Worm (Caenorhabditis elegans) whole organism, L4 larva: ENCODE measurements around the gene K01A6.8.
A peak's percentile ranks its signal among the peaks of the same experiment; 100 is the strongest.

Experiments used
- F10B5.3 ChIP-seq: sonication (generic microtip); optimal IDR thresholded peaks from 2 replicates; lab custom pipeline; 2016; ENCODE audit warnings: mild to moderate bottlenecking, missing genetic modification characterization, missing compliant biosample characterization
- F37D6.2 ChIP-seq: sonication (generic microtip); optimal IDR thresholded peaks from 2 replicates; lab custom pipeline; 2016; ENCODE audit warnings: mild to moderate bottlenecking, missing genetic modification characterization, missing compliant biosample characterization
- R02D3.7 ChIP-seq: fragments of 150-350 bp; sonication (generic microtip); optimal IDR thresholded peaks from 3 replicates; lab custom pipeline; 2014; ENCODE audit warnings: missing biosample characterization, missing genetic modification characterization
- T20F7.1 ChIP-seq: fragments of 200-800 bp; sonication (Bioruptor generic); optimal IDR thresholded peaks from 2 replicates; lab custom pipeline; 2018; ENCODE audit warnings: mild to moderate bottlenecking, missing genetic modification characterization, missing compliant biosample characterization
- T26A8.4 ChIP-seq: fragments of 200-800 bp; sonication (Bioruptor generic); IDR thresholded peaks from 2 replicates; pipeline ENCODE4 v1.3.6; 2022; ENCODE audit warnings: missing genetic modification characterization, missing compliant biosample characterization
- aha-1 ChIP-seq: fragments of 150-350 bp; peaks from one replicate; lab custom pipeline; 2014; ENCODE audit warnings: missing biosample characterization, missing genetic modification characterization
- arid-1 ChIP-seq: fragments of 200-800 bp; sonication (Bioruptor generic); conservative IDR thresholded peaks from 2 replicates; pipeline ENCODE4 v1.3.6; 2022; ENCODE audit warnings: missing genetic modification reagents, missing genetic modification characterization, missing compliant biosample characterization
- ceh-20 ChIP-seq: fragments of 200-800 bp; sonication (Bioruptor generic); IDR thresholded peaks from 2 replicates; pipeline ENCODE4 v1.3.6; 2022; ENCODE audit warnings: missing genetic modification reagents, missing genetic modification characterization, missing compliant biosample characterization
- ceh-44 ChIP-seq: fragments of 200-800 bp; sonication (Bioruptor generic); IDR thresholded peaks from 2 replicates; pipeline ENCODE4 v1.3.6; 2022; ENCODE audit warnings: missing genetic modification reagents, missing genetic modification characterization, missing compliant biosample characterization
- ceh-62 ChIP-seq: sonication (generic microtip); optimal IDR thresholded peaks from 2 replicates; lab custom pipeline; 2017; ENCODE audit warnings: missing biosample characterization, missing genetic modification characterization
- cey-2 ChIP-seq: sonication (generic microtip); optimal IDR thresholded peaks from 3 replicates; lab custom pipeline; 2017; ENCODE audit warnings: missing genetic modification characterization, mild to moderate bottlenecking, missing compliant biosample characterization, antibody characterized with exemption, borderline replicate concordance; ENCODE audit not compliant: insufficient read depth
- ctbp-1 ChIP-seq: fragments of 200-800 bp; sonication (Bioruptor generic); IDR thresholded peaks from 2 replicates; pipeline ENCODE4 v1.3.6; 2022; ENCODE audit warnings: missing genetic modification reagents, missing genetic modification characterization, missing compliant biosample characterization
- daf-12 ChIP-seq: fragments of 150-350 bp; optimal IDR thresholded peaks from 2 replicates; lab custom pipeline; 2014; ENCODE audit warnings: missing biosample characterization, missing genetic modification reagents, missing genetic modification characterization
- daf-16 ChIP-seq, 3 experiments: sonication (generic microtip); optimal IDR thresholded peaks; 2 replicates each; lab custom pipeline; 2016 to 2017; ENCODE audit warnings: missing genetic modification characterization in 3 of 3, missing genetic modification reagents in 3 of 3, mild to moderate bottlenecking in 2 of 3, missing compliant biosample characterization in 2 of 3, missing biosample characterization in 1 of 3, moderate library complexity in 1 of 3
- daf-8 ChIP-seq: fragments of 200-800 bp; sonication (Bioruptor generic); IDR thresholded peaks from 2 replicates; pipeline ENCODE4 v1.3.6; 2022; ENCODE audit warnings: missing genetic modification characterization, missing compliant biosample characterization
- dmd-6 ChIP-seq: fragments of 200-800 bp; sonication (Bioruptor generic); IDR thresholded peaks from 2 replicates; pipeline ENCODE4 v1.3.6; 2022; ENCODE audit warnings: missing genetic modification reagents, missing genetic modification characterization, missing compliant biosample characterization
- dmd-9 ChIP-seq: fragments of 200-800 bp; sonication (Bioruptor generic); IDR thresholded peaks from 2 replicates; pipeline ENCODE4 v1.3.6; 2022; ENCODE audit warnings: missing genetic modification reagents, missing genetic modification characterization, missing compliant biosample characterization
- dpl-1 ChIP-seq: fragments of 150-350 bp; optimal IDR thresholded peaks from 2 replicates; lab custom pipeline; 2014; ENCODE audit warnings: missing biosample characterization, missing genetic modification reagents, missing genetic modification characterization
- dve-1 ChIP-seq: sonication (generic microtip); optimal IDR thresholded peaks from 2 replicates; lab custom pipeline; 2017; ENCODE audit warnings: antibody characterized with exemption, mild to moderate bottlenecking, missing genetic modification characterization, missing compliant biosample characterization; ENCODE audit not compliant: insufficient read depth
- fkh-10 ChIP-seq: fragments of 150-350 bp; optimal IDR thresholded peaks from 2 replicates; lab custom pipeline; 2014; ENCODE audit warnings: missing biosample characterization, missing genetic modification reagents, missing genetic modification characterization
- gei-8 ChIP-seq: fragments of 200-800 bp; sonication (Bioruptor generic); optimal IDR thresholded peaks from 2 replicates; lab custom pipeline; 2018; ENCODE audit warnings: mild to moderate bottlenecking, missing genetic modification characterization, missing compliant biosample characterization
- hif-1 ChIP-seq, 2 experiments: sonication (generic microtip); optimal IDR thresholded peaks; 2 replicates each; lab custom pipeline; 2016 to 2017; ENCODE audit warnings: missing compliant biosample characterization in 2 of 2, missing genetic modification characterization in 2 of 2, missing genetic modification reagents in 2 of 2, missing genotype in 2 of 2, mild to moderate bottlenecking in 1 of 2
- hlh-11 ChIP-seq: fragments of 200-800 bp; sonication (Bioruptor generic); optimal IDR thresholded peaks from 2 replicates; lab custom pipeline; 2018; ENCODE audit warnings: mild to moderate bottlenecking, missing genetic modification characterization, missing compliant biosample characterization
- hlh-30 ChIP-seq: sonication (generic microtip); optimal IDR thresholded peaks from 2 replicates; lab custom pipeline; 2017; ENCODE audit warnings: antibody characterized with exemption, mild to moderate bottlenecking, missing genetic modification characterization, missing compliant biosample characterization; ENCODE audit not compliant: insufficient read depth
- jun-1 ChIP-seq: fragments of 150-350 bp; optimal IDR thresholded peaks from 2 replicates; lab custom pipeline; 2014; ENCODE audit warnings: missing biosample characterization, missing genetic modification reagents, missing genetic modification characterization
- lin-15B ChIP-seq: fragments of 150-350 bp; sonication (generic microtip); optimal IDR thresholded peaks from 3 replicates; lab custom pipeline; 2014; ENCODE audit warnings: missing biosample characterization, missing genetic modification characterization
- lin-38 ChIP-seq: fragments of 200-800 bp; sonication (Bioruptor generic); IDR thresholded peaks from 2 replicates; pipeline ENCODE4 v1.3.6; 2022; ENCODE audit warnings: missing genetic modification reagents, missing genetic modification characterization, missing compliant biosample characterization
- madf-5 ChIP-seq, 2 experiments: fragments of 200-800 bp; sonication (Bioruptor generic); IDR thresholded peaks; 2 replicates each; pipeline ENCODE4 v1.3.6; 2022; ENCODE audit warnings: missing compliant biosample characterization in 2 of 2, missing genetic modification characterization in 2 of 2
- madf-9 ChIP-seq: fragments of 200-800 bp; sonication (Bioruptor generic); conservative IDR thresholded peaks from 2 replicates; pipeline ENCODE4 v1.3.6; 2022; ENCODE audit warnings: missing genetic modification reagents, missing genetic modification characterization, missing compliant biosample characterization
- mdl-1 ChIP-seq, 2 experiments: fragments of 150-350 bp in 1 of 2; sonication (generic microtip) in 1 of 2; optimal IDR thresholded peaks; 2 replicates each; lab custom pipeline; 2014 to 2017; ENCODE audit warnings: missing biosample characterization in 2 of 2, missing genetic modification characterization in 2 of 2
- mep-1 ChIP-seq: fragments of 150-350 bp; sonication (generic microtip); optimal IDR thresholded peaks from 3 replicates; lab custom pipeline; 2014; ENCODE audit warnings: missing biosample characterization, missing genetic modification characterization
- mes-2 ChIP-seq: sonication (generic microtip); optimal IDR thresholded peaks from 2 replicates; lab custom pipeline; 2016; ENCODE audit warnings: missing genotype, mild to moderate bottlenecking, missing genetic modification characterization, missing compliant biosample characterization; ENCODE audit not compliant: poor library complexity, severe bottlenecking
- nhr-25 ChIP-seq: sonication (generic microtip); optimal IDR thresholded peaks from 2 replicates; lab custom pipeline; 2017; ENCODE audit warnings: missing genetic modification characterization, mild to moderate bottlenecking, missing compliant biosample characterization, antibody characterized with exemption, moderate library complexity, borderline replicate concordance; ENCODE audit not compliant: insufficient read depth
- nhr-28 ChIP-seq: fragments of 150-350 bp; optimal IDR thresholded peaks from 2 replicates; lab custom pipeline; 2014; ENCODE audit warnings: missing biosample characterization, missing genetic modification characterization
- nhr-41 ChIP-seq: fragments of 200-800 bp; sonication (Bioruptor generic); IDR thresholded peaks from 2 replicates; pipeline ENCODE4 v1.3.6; 2022; ENCODE audit warnings: missing genetic modification reagents, missing genetic modification characterization, missing compliant biosample characterization
- nhr-42 ChIP-seq: fragments of 200-800 bp; sonication (Bioruptor generic); IDR thresholded peaks from 2 replicates; pipeline ENCODE4 v1.3.6; 2022; ENCODE audit warnings: missing genetic modification characterization, missing compliant biosample characterization
- nhr-76 ChIP-seq: fragments of 150-350 bp; optimal IDR thresholded peaks from 2 replicates; lab custom pipeline; 2014; ENCODE audit warnings: missing biosample characterization, missing genetic modification characterization
- nhr-77 ChIP-seq: fragments of 150-350 bp; optimal IDR thresholded peaks from 2 replicates; lab custom pipeline; 2014; ENCODE audit warnings: missing biosample characterization, missing genetic modification characterization
- sdz-12 ChIP-seq: fragments of 200-800 bp; sonication (Bioruptor generic); optimal IDR thresholded peaks from 2 replicates; lab custom pipeline; 2018; ENCODE audit warnings: mild to moderate bottlenecking, missing genetic modification characterization, missing compliant biosample characterization
- set-16 ChIP-seq: fragments of 200-800 bp; sonication (Bioruptor generic); IDR thresholded peaks from 2 replicates; pipeline ENCODE4 v1.3.6; 2022; ENCODE audit warnings: missing genetic modification reagents, missing genetic modification characterization, missing compliant biosample characterization
- tag-97 ChIP-seq: fragments of 200-800 bp; sonication (Bioruptor generic); IDR thresholded peaks from 2 replicates; pipeline ENCODE4 v1.3.6; 2022; ENCODE audit warnings: missing genetic modification characterization, missing compliant biosample characterization
- tra-1 ChIP-seq: fragments of 200-800 bp; sonication (Bioruptor generic); IDR thresholded peaks from 2 replicates; pipeline ENCODE4 v1.3.6; 2022; ENCODE audit warnings: missing genetic modification reagents, missing genetic modification characterization, missing compliant biosample characterization
- unc-39 ChIP-seq: sonication (generic microtip); optimal IDR thresholded peaks from 2 replicates; lab custom pipeline; 2017; ENCODE audit warnings: missing biosample characterization, missing genetic modification characterization
- vab-7 ChIP-seq: fragments of 200-800 bp; sonication (Bioruptor generic); IDR thresholded peaks from 2 replicates; pipeline ENCODE4 v1.3.6; 2022; ENCODE audit warnings: missing genetic modification reagents, missing genetic modification characterization, missing compliant biosample characterization
- zfp-3 ChIP-seq: fragments of 200-800 bp; sonication (Bioruptor generic); conservative IDR thresholded peaks from 2 replicates; pipeline ENCODE4 v1.3.6; 2022; ENCODE audit warnings: missing genetic modification reagents, missing genetic modification characterization, missing compliant biosample characterization
- zip-11 ChIP-seq: fragments of 200-800 bp; sonication (Bioruptor generic); IDR thresholded peaks from 2 replicates; pipeline ENCODE4 v1.3.6; 2022; ENCODE audit warnings: missing genetic modification characterization, missing compliant biosample characterization
- zip-2 ChIP-seq: fragments of 150-350 bp; optimal IDR thresholded peaks from 2 replicates; lab custom pipeline; 2014; ENCODE audit warnings: missing biosample characterization, missing genetic modification characterization
- ztf-11 ChIP-seq: fragments of 150-350 bp; optimal IDR thresholded peaks from 2 replicates; lab custom pipeline; 2014; ENCODE audit warnings: missing biosample characterization, missing genetic modification characterization

K01A6.8 gene

ce11 chrIV:11769769-11770168, 32.6 kb upstream of the K01A6.8 start:
- TF ChIP-seq F37D6.2 (tag; lab: Kevin White, UChicago), result no peak
- peak; percentile 27 for TF ChIP-seq nhr-28 (tag; lab: Kevin White, UChicago)
- TF ChIP-seq dmd-6 (GFP tag; lab: Robert Waterston, UW), result peak; percentile 79
- peak; percentile 43 for TF ChIP-seq dve-1
- TF ChIP-seq R02D3.7 (tag; lab: Kevin White, UChicago), result no peak
- no peak for TF ChIP-seq daf-16 (GFP tag; optimal IDR thresholded peaks at IDR 0.05; lab: Kevin White, UChicago)
- peak; percentile 36 for TF ChIP-seq daf-16 (tag; optimal IDR thresholded peaks at IDR 0.05; lab: Kevin White, UChicago)
- TF ChIP-seq hlh-11 (tag; lab: Kevin White, UChicago), result peak; percentile 7
- no peak for TF ChIP-seq arid-1
- TF ChIP-seq, all 104 proteins: peak for 5

ce11 chrIV:11765507-11765906, 28.3 kb upstream of the K01A6.8 start:
- TF ChIP-seq nhr-76 (tag; lab: Kevin White, UChicago), result no peak
- TF ChIP-seq dmd-9 (GFP tag; lab: Robert Waterston, UW), result no peak
- no peak for TF ChIP-seq nhr-41 (GFP tag; lab: Robert Waterston, UW)
- TF ChIP-seq tra-1, result no peak
- no peak for TF ChIP-seq T26A8.4 (GFP tag; lab: Robert Waterston, UW)
- TF ChIP-seq hif-1 (tag; optimal IDR thresholded peaks at IDR 0.05; lab: Kevin White, UChicago), result peak in 1 of 2 experiments; percentile 41
- no peak for TF ChIP-seq mes-2 (tag; lab: Kevin White, UChicago)
- TF ChIP-seq set-16, result no peak
- TF ChIP-seq daf-12 (tag; lab: Kevin White, UChicago), result no peak
- no peak for TF ChIP-seq gei-8 (GFP tag; lab: Kevin White, UChicago)
- TF ChIP-seq lin-15B, result no peak
- no peak for TF ChIP-seq nhr-42
- no peak for TF ChIP-seq T20F7.1 (GFP tag; lab: Kevin White, UChicago)
- no peak for TF ChIP-seq tag-97
- 0 out of 2 replicates have a peak, but pooled peaks have one; percentile 49 for TF ChIP-seq ceh-20 (GFP tag; lab: Robert Waterston, UW)
- no peak for TF ChIP-seq nhr-25 (tag; lab: Kevin White, UChicago)
- TF ChIP-seq fkh-10, result peak; percentile 88
- TF ChIP-seq arid-1, result no peak
- no peak for TF ChIP-seq zfp-3 (GFP tag; lab: Robert Waterston, UW)
- TF ChIP-seq mep-1 (tag; lab: Kevin White, UChicago), result peak; percentile 52
- TF ChIP-seq sdz-12 (GFP tag; lab: Kevin White, UChicago), result no peak
- peak in 1 of 2 experiments; percentile 58 for TF ChIP-seq mdl-1 (tag; optimal IDR thresholded peaks at IDR 0.05; lab: Kevin White, UChicago)
- TF ChIP-seq nhr-77 (tag; lab: Kevin White, UChicago), result no peak
- TF ChIP-seq hlh-30 (tag; lab: Kevin White, UChicago), result peak; percentile 71
- no peak for TF ChIP-seq madf-5 (GFP tag; IDR thresholded peaks at IDR 0.05; lab: Robert Waterston, UW)
- TF ChIP-seq zip-11, result no peak
- no peak for TF ChIP-seq F10B5.3 (tag; lab: Kevin White, UChicago)
- TF ChIP-seq zip-2 (tag; lab: Kevin White, UChicago), result no peak
- no peak for TF ChIP-seq cey-2 (tag; lab: Kevin White, UChicago)
- TF ChIP-seq aha-1 (tag; lab: Kevin White, UChicago), result peak; percentile 74
- TF ChIP-seq R02D3.7 (tag; lab: Kevin White, UChicago), result no peak
- TF ChIP-seq jun-1 (tag; lab: Kevin White, UChicago), result no peak
- no peak for TF ChIP-seq lin-38
- TF ChIP-seq ctbp-1, result peak; percentile 79
- TF ChIP-seq dpl-1 (GFP tag; lab: Kevin White, UChicago), result no peak
- no peak for TF ChIP-seq ceh-62 (tag; lab: Kevin White, UChicago)
- TF ChIP-seq ztf-11 (tag; lab: Kevin White, UChicago), result no peak
- TF ChIP-seq ceh-44 (GFP tag; lab: Robert Waterston, UW), result no peak
- no peak for TF ChIP-seq daf-8 (GFP tag; lab: Robert Waterston, UW)
- TF ChIP-seq vab-7, result no peak
- TF ChIP-seq unc-39 (tag; lab: Kevin White, UChicago), result no peak
- peak; percentile 48 for TF ChIP-seq F37D6.2 (tag; lab: Kevin White, UChicago)
- TF ChIP-seq madf-9 (GFP tag; lab: Robert Waterston, UW), result no peak
